Worm (Caenorhabditis elegans): ENCODE measurements around the gene str-145.

- TF ChIP-seq ama-1 (optimal IDR thresholded peaks at IDR 0.05) (no peak), ama-1 (GFP tag; optimal IDR thresholded peaks at IDR 0.05) (no peak), snpc-4 (GFP tag; optimal IDR thresholded peaks at IDR 0.05) (no peak), snpc-4 (tag; optimal IDR thresholded peaks at IDR 0.05) (no peak), B0035.1 (tag; optimal IDR thresholded peaks at IDR 0.05) (no peak), attf-6 (GFP tag; IDR thresholded peaks at IDR 0.05) (no peak), Y56A3A.18 (GFP tag; IDR thresholded peaks at IDR 0.05) (no peak), snpc-1.3 (tag; optimal IDR thresholded peaks at IDR 0.05; ENCODE audit: insufficient read depth) (no peak), F39B2.1 (GFP tag; IDR thresholded peaks at IDR 0.05) (no peak), unc-130 (GFP tag; optimal IDR thresholded peaks at IDR 0.05) (no peak), mxl-1 (tag; optimal IDR thresholded peaks at IDR 0.05) (no peak), madf-6 (GFP tag; IDR thresholded peaks at IDR 0.05) (no peak), rpc-1 (optimal IDR thresholded peaks at IDR 0.05) (no peak), rpc-1 (tag; optimal IDR thresholded peaks at IDR 0.05) (no peak), madf-10 (tag; optimal IDR thresholded peaks at IDR 0.05) (no peak)
Measured at ce11 chrV:8062074-8062473, 36.1 kb downstream of the str-145 start, which contains the start of gene str-139.
